Fruit fly (Drosophila melanogaster) whole organism, pupa: Measurements from ENCODE around the gene CG13676.
A peak's percentile ranks its signal among the peaks of the same experiment; 100 is the strongest.

Experiments used
- CG10348 ChIP-seq: fragments of 200-800 bp; sonication (Bioruptor generic); IDR thresholded peaks from 2 replicates; pipeline ENCODE4 v1.3.6; 2022; ENCODE audit warnings: missing biosample characterization, missing genetic modification characterization
- CG12605 ChIP-seq: fragments of 200-800 bp; sonication (Bioruptor generic); IDR thresholded peaks from 2 replicates; pipeline ENCODE4 v1.3.6; 2022; ENCODE audit warnings: missing biosample characterization, missing genetic modification characterization
- CG13204 ChIP-seq: fragments of 200-800 bp; sonication (Bioruptor generic); optimal IDR thresholded peaks from 2 replicates; lab custom pipeline; 2018; ENCODE audit warnings: missing biosample characterization, mild to moderate bottlenecking, missing genetic modification characterization, moderate library complexity
- CG14655 ChIP-seq: fragments of 200-800 bp; sonication (Bioruptor generic); optimal IDR thresholded peaks from 3 replicates; lab custom pipeline; 2017; ENCODE audit warnings: mild to moderate bottlenecking, missing biosample characterization, missing genetic modification reagents, missing genetic modification characterization
- CG15710 ChIP-seq: fragments of 200-800 bp; sonication (Bioruptor generic); optimal IDR thresholded peaks from 2 replicates; lab custom pipeline; 2018; ENCODE audit warnings: missing biosample characterization, mild to moderate bottlenecking, missing genetic modification characterization, moderate library complexity
- CG17806 ChIP-seq: fragments of 200-800 bp; sonication (Bioruptor generic); optimal IDR thresholded peaks from 2 replicates; lab custom pipeline; 2018; ENCODE audit warnings: missing biosample characterization, mild to moderate bottlenecking, missing genetic modification characterization, moderate library complexity
- CG32121 ChIP-seq: fragments of 200-800 bp; sonication (Bioruptor generic); IDR thresholded peaks from 2 replicates; pipeline ENCODE4 v1.3.6; 2022; ENCODE audit warnings: missing biosample characterization, missing genetic modification characterization
- CG34367 ChIP-seq: fragments of 200-800 bp; sonication (Bioruptor generic); optimal IDR thresholded peaks from 2 replicates; lab custom pipeline; 2018; ENCODE audit warnings: missing biosample characterization, mild to moderate bottlenecking, missing genetic modification characterization
- CG4496 ChIP-seq: fragments of 200-800 bp; sonication (Bioruptor generic); IDR thresholded peaks from 3 replicates; pipeline ENCODE4 v1.3.6; 2022; ENCODE audit warnings: missing biosample characterization, missing genetic modification characterization
- CG8159 ChIP-seq: fragments of 200-800 bp; sonication (Bioruptor generic); optimal IDR thresholded peaks from 3 replicates; lab custom pipeline; 2018; ENCODE audit warnings: missing biosample characterization, mild to moderate bottlenecking, missing genetic modification characterization, moderate library complexity
- CG8301 ChIP-seq: fragments of 200-800 bp; sonication (Bioruptor generic); optimal IDR thresholded peaks from 2 replicates; lab custom pipeline; 2018; ENCODE audit warnings: missing biosample characterization, mild to moderate bottlenecking, missing genetic modification characterization
- CG9948 ChIP-seq: fragments of 200-800 bp; sonication (Bioruptor generic); optimal IDR thresholded peaks from 2 replicates; lab custom pipeline; 2018; ENCODE audit warnings: missing biosample characterization, mild to moderate bottlenecking, missing genetic modification characterization, moderate library complexity
- D1 ChIP-seq: fragments of 200-800 bp; sonication (Bioruptor generic); optimal IDR thresholded peaks from 2 replicates; lab custom pipeline; 2018; ENCODE audit warnings: missing biosample characterization, mild to moderate bottlenecking, missing genetic modification characterization, moderate library complexity
- EcR ChIP-seq: fragments of 200-800 bp; sonication (Bioruptor generic); optimal IDR thresholded peaks from 3 replicates; lab custom pipeline; 2019; ENCODE audit warnings: missing biosample characterization, missing genetic modification characterization, mild to moderate bottlenecking, moderate library complexity, missing genetic modification reagents
- Ets98B ChIP-seq: fragments of 200-800 bp; sonication (Bioruptor generic); IDR thresholded peaks from 2 replicates; pipeline ENCODE4 v1.3.6; 2022; ENCODE audit warnings: missing biosample characterization, missing genetic modification characterization
- Pif1A ChIP-seq: fragments of 200-800 bp; sonication (Bioruptor generic); optimal IDR thresholded peaks from 3 replicates; lab custom pipeline; 2016; ENCODE audit warnings: missing biosample characterization, missing genetic modification characterization
- Pif1B ChIP-seq: fragments of 200-800 bp; sonication (Bioruptor generic); optimal IDR thresholded peaks from 3 replicates; lab custom pipeline; 2016; ENCODE audit warnings: missing biosample characterization, missing genetic modification characterization
- Snoo ChIP-seq: fragments of 200-800 bp; sonication (Bioruptor generic); optimal IDR thresholded peaks from 3 replicates; lab custom pipeline; 2017; ENCODE audit warnings: missing biosample characterization, mild to moderate bottlenecking, missing genetic modification characterization, inconsistent platforms
- fd96Ca ChIP-seq: fragments of 200-800 bp; sonication (Bioruptor generic); IDR thresholded peaks from 3 replicates; pipeline ENCODE4 v1.3.6; 2022; ENCODE audit warnings: missing biosample characterization, missing genetic modification characterization
- gl ChIP-seq: fragments of 200-800 bp; sonication (Bioruptor generic); optimal IDR thresholded peaks from 2 replicates; lab custom pipeline; 2018; ENCODE audit warnings: missing biosample characterization, mild to moderate bottlenecking, missing genetic modification characterization
- rn ChIP-seq: fragments of 200-800 bp; sonication (Bioruptor generic); IDR thresholded peaks from 2 replicates; pipeline ENCODE4 v1.3.6; 2022; ENCODE audit warnings: missing biosample characterization, missing genetic modification characterization

Gene CG13676

dm6 chr3L:8108201-8108600 is 43.4 kb downstream of the CG13676 start:
- no peak for TF ChIP-seq CG15710 (tag; lab: Kevin White, UChicago)
- no peak for TF ChIP-seq CG8159
- no peak for TF ChIP-seq Snoo (tag; lab: Kevin White, UChicago)
- no peak for TF ChIP-seq CG8301 (tag; lab: Kevin White, UChicago)
- TF ChIP-seq fd96Ca (GFP tag; lab: Robert Waterston, UW): no peak
- TF ChIP-seq D1 (tag; lab: Kevin White, UChicago): no peak
- no peak for TF ChIP-seq CG14655 (GFP tag; lab: Kevin White, UChicago)
- TF ChIP-seq Ets98B (GFP tag; lab: Robert Waterston, UW): no peak
- no peak for TF ChIP-seq CG10348
- no peak for TF ChIP-seq CG17806 (tag; lab: Kevin White, UChicago)
- no peak for TF ChIP-seq CG34367 (tag; lab: Kevin White, UChicago)
- no peak for TF ChIP-seq rn (GFP tag; lab: Robert Waterston, UW)
- no peak for TF ChIP-seq Pif1A (GFP tag; lab: Kevin White, UChicago)
- TF ChIP-seq CG32121 (GFP tag; lab: Robert Waterston, UW): no peak
- TF ChIP-seq CG4496 (GFP tag; lab: Robert Waterston, UW): no peak
- TF ChIP-seq Pif1B (GFP tag; lab: Kevin White, UChicago): no peak
- TF ChIP-seq CG9948 (tag; lab: Kevin White, UChicago): no peak
- no peak for TF ChIP-seq gl (tag; lab: Kevin White, UChicago)
- no peak for TF ChIP-seq CG13204 (GFP tag; lab: Kevin White, UChicago)

DNA sequence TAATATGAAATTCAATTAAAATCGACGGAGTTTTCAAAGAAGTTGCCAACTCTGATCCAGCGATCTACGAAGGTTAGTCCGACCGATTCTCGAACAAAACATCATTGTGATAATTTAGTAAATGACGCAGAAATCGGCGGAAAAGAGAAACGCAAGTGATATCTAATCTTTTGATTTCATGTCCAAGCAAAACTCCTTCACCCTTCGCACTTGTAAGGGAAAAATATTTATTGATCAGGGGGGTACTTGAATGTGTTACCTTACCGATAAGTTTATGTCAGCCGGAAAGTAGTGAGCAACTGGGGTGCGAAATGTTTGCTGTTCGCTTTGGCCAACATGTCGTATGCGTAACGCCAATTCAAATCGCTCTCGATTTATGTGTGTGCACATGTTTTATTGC is 54.5 kb downstream of the CG13676 start:
- TF ChIP-seq Pif1B (GFP tag; lab: Kevin White, UChicago) (no peak), Pif1A (GFP tag; lab: Kevin White, UChicago) (no peak), CG32121 (GFP tag; lab: Robert Waterston, UW) (no peak), rn (GFP tag; lab: Robert Waterston, UW) (no peak), CG13204 (GFP tag; lab: Kevin White, UChicago) (no peak), fd96Ca (GFP tag; lab: Robert Waterston, UW) (no peak), Ets98B (GFP tag; lab: Robert Waterston, UW) (no peak), D1 (tag; lab: Kevin White, UChicago) (no peak), CG8159 (no peak), CG34367 (tag; lab: Kevin White, UChicago) (no peak), CG17806 (tag; lab: Kevin White, UChicago) (no peak), CG10348 (no peak)

- TF ChIP-seq CG9948 (tag; lab: Kevin White, UChicago): peak; percentile 89
- peak; percentile 84 for TF ChIP-seq CG12605
- peak; percentile 73 for TF ChIP-seq CG13204 (GFP tag; lab: Kevin White, UChicago)
- TF ChIP-seq fd96Ca (GFP tag; lab: Robert Waterston, UW): peak; percentile 92
- TF ChIP-seq Pif1B (GFP tag; lab: Kevin White, UChicago): peak; percentile 84
- peak; percentile 83 for TF ChIP-seq CG34367 (tag; lab: Kevin White, UChicago)
- peak; percentile 93 for TF ChIP-seq CG14655 (GFP tag; lab: Kevin White, UChicago)
- TF ChIP-seq EcR (GFP tag; lab: Kevin White, UChicago): peak; percentile 15
- TF ChIP-seq CG17806 (tag; lab: Kevin White, UChicago): peak; percentile 80
- peak; percentile 94 for TF ChIP-seq CG15710 (tag; lab: Kevin White, UChicago)
- TF ChIP-seq rn (GFP tag; lab: Robert Waterston, UW): peak; percentile 87
- peak; percentile 94 for TF ChIP-seq Ets98B (GFP tag; lab: Robert Waterston, UW)
- TF ChIP-seq CG10348: peak; percentile 91
- TF ChIP-seq CG32121 (GFP tag; lab: Robert Waterston, UW): peak; percentile 97
- TF ChIP-seq CG8301 (tag; lab: Kevin White, UChicago): peak; percentile 90
- TF ChIP-seq gl (tag; lab: Kevin White, UChicago): peak; percentile 71
- peak; percentile 87 for TF ChIP-seq Pif1A (GFP tag; lab: Kevin White, UChicago)
- peak; percentile 93; the same call in 2 of the 3 replicates for TF ChIP-seq CG4496 (GFP tag; lab: Robert Waterston, UW)
- TF ChIP-seq Snoo (tag; lab: Kevin White, UChicago): peak; percentile 92
- peak; percentile 94 for TF ChIP-seq CG8159
- TF ChIP-seq D1 (tag; lab: Kevin White, UChicago): peak; percentile 81
Measured at dm6 chr3L:8096106-8096558, 55.5 kb downstream of the CG13676 start.

- TF ChIP-seq CG15710 (tag; lab: Kevin White, UChicago): no peak
- no peak for TF ChIP-seq Pif1B (GFP tag; lab: Kevin White, UChicago)
- peak; percentile 5 for TF ChIP-seq CG8301 (tag; lab: Kevin White, UChicago)
- 0 out of 3 replicates have a peak, but pooled peaks have one; percentile 19 for TF ChIP-seq CG4496 (GFP tag; lab: Robert Waterston, UW)
- TF ChIP-seq, all 21 proteins: peak for 2
Measured at dm6 chr3L:8094652-8095129, 56.9 kb downstream of the CG13676 start.

- no peak for TF ChIP-seq CG13204 (GFP tag; lab: Kevin White, UChicago)
- TF ChIP-seq D1 (tag; lab: Kevin White, UChicago): no peak
- TF ChIP-seq Pif1A (GFP tag; lab: Kevin White, UChicago): no peak
- TF ChIP-seq CG34367 (tag; lab: Kevin White, UChicago): no peak
- TF ChIP-seq CG32121 (GFP tag; lab: Robert Waterston, UW): no peak
- no peak for TF ChIP-seq gl (tag; lab: Kevin White, UChicago)
- no peak for TF ChIP-seq Pif1B (GFP tag; lab: Kevin White, UChicago)
- TF ChIP-seq Snoo (tag; lab: Kevin White, UChicago): no peak
- TF ChIP-seq Ets98B (GFP tag; lab: Robert Waterston, UW): no peak
- TF ChIP-seq CG14655 (GFP tag; lab: Kevin White, UChicago): no peak
- no peak for TF ChIP-seq CG8159
- TF ChIP-seq EcR (GFP tag; lab: Kevin White, UChicago): no peak
- TF ChIP-seq CG17806 (tag; lab: Kevin White, UChicago): no peak
- TF ChIP-seq fd96Ca (GFP tag; lab: Robert Waterston, UW): no peak
- TF ChIP-seq CG15710 (tag; lab: Kevin White, UChicago): no peak
- no peak for TF ChIP-seq CG8301 (tag; lab: Kevin White, UChicago)
- no peak for TF ChIP-seq CG12605
- TF ChIP-seq CG4496 (GFP tag; lab: Robert Waterston, UW): no peak
- no peak for TF ChIP-seq CG9948 (tag; lab: Kevin White, UChicago)
- no peak for TF ChIP-seq CG10348
Measured at dm6 chr3L:8093553-8093952, 58.1 kb downstream of the CG13676 start.
